Worm (Caenorhabditis elegans) whole organism, mixed stage, embryonic: ENCODE results near the gene vav-1.

Source experiments
- M03D4.4 ChIP-seq: sonication (generic microtip); optimal IDR thresholded peaks from 2 replicates; lab custom pipeline; 2017; ENCODE audit warnings: mild to moderate bottlenecking, missing genetic modification characterization, missing compliant biosample characterization
- ham-2 ChIP-seq: fragments of 200-800 bp; sonication (Bioruptor generic); optimal IDR thresholded peaks from 2 replicates; lab custom pipeline; 2018; ENCODE audit warnings: mild to moderate bottlenecking, missing genetic modification characterization, missing compliant biosample characterization
- hlh-1 ChIP-seq: fragments of 150-350 bp; optimal IDR thresholded peaks from 2 replicates; lab custom pipeline; 2014; ENCODE audit warnings: missing biosample characterization, missing genetic modification reagents, missing genetic modification characterization
- lin-32 ChIP-seq: fragments of 200-800 bp; sonication (Bioruptor generic); optimal IDR thresholded peaks from 2 replicates; lab custom pipeline; 2018; ENCODE audit warnings: mild to moderate bottlenecking, missing genetic modification characterization, missing compliant biosample characterization
- lsy-2 ChIP-seq: fragments of 150-350 bp; optimal IDR thresholded peaks from 2 replicates; lab custom pipeline; 2014; ENCODE audit warnings: missing biosample characterization, missing genetic modification characterization
- mab-5 ChIP-seq: fragments of 150-350 bp; optimal IDR thresholded peaks from 2 replicates; lab custom pipeline; 2014; ENCODE audit warnings: missing biosample characterization, missing genetic modification characterization
- mep-1 ChIP-seq: fragments of 150-350 bp; optimal IDR thresholded peaks from 2 replicates; lab custom pipeline; 2017; ENCODE audit warnings: missing biosample characterization, missing genetic modification reagents, missing genetic modification characterization, inconsistent platforms
- nhr-237 ChIP-seq: fragments of 150-350 bp; optimal IDR thresholded peaks from 2 replicates; lab custom pipeline; 2014; ENCODE audit warnings: missing biosample characterization, missing genetic modification characterization
- nhr-28 ChIP-seq: fragments of 150-350 bp; optimal IDR thresholded peaks from 2 replicates; lab custom pipeline; 2014; ENCODE audit warnings: missing biosample characterization, missing genetic modification characterization
- pha-4 ChIP-seq: fragments of 150-350 bp; optimal IDR thresholded peaks from 2 replicates; lab custom pipeline; 2018; ENCODE audit warnings: missing biosample characterization, missing genetic modification reagents, missing genetic modification characterization
- unc-39 ChIP-seq: fragments of 150-350 bp; optimal IDR thresholded peaks from 2 replicates; lab custom pipeline; 2014; ENCODE audit warnings: missing biosample characterization, missing genetic modification characterization
- unc-62 ChIP-seq: fragments of 150-350 bp; optimal IDR thresholded peaks from 2 replicates; lab custom pipeline; 2014; ENCODE audit warnings: missing biosample characterization, missing genetic modification reagents, missing genetic modification characterization
- ztf-11 ChIP-seq: fragments of 150-350 bp; optimal IDR thresholded peaks from 2 replicates; lab custom pipeline; 2014; ENCODE audit warnings: missing biosample characterization, missing genetic modification characterization

ce11 chrX:9172733-9173132 is 59.2 kb downstream of the vav-1 start:
- TF ChIP-seq nhr-28 (no peak), pha-4 (tag; lab: Kevin White, UChicago) (no peak), M03D4.4 (tag; lab: Kevin White, UChicago) (no peak), nhr-237 (tag; lab: Kevin White, UChicago) (no peak), unc-62 (no peak), hlh-1 (no peak), lin-32 (GFP tag; lab: Kevin White, UChicago) (no peak), lsy-2 (tag; lab: Kevin White, UChicago) (no peak), unc-39 (tag; lab: Kevin White, UChicago) (no peak), ztf-11 (tag; lab: Kevin White, UChicago) (no peak), mep-1 (tag; lab: Kevin White, UChicago) (no peak), mab-5 (no peak), ham-2 (GFP tag; lab: Kevin White, UChicago) (no peak)
